Worm (Caenorhabditis elegans) whole organism, young adult: ENCODE data around the gene nhr-167.

ENCODE experiments used
- B0261.1 ChIP-seq: sonication (generic microtip); optimal IDR thresholded peaks from 2 replicates; lab custom pipeline; 2016; ENCODE audit warnings: mild to moderate bottlenecking, missing genetic modification characterization, moderate library complexity, missing compliant biosample characterization
- B0336.3 ChIP-seq: fragments of 200-800 bp; sonication (Bioruptor generic); IDR thresholded peaks from 2 replicates; pipeline ENCODE4 v1.3.6; 2022; ENCODE audit warnings: missing genetic modification characterization, missing compliant biosample characterization
- F23B12.7 ChIP-seq: sonication (generic microtip); optimal IDR thresholded peaks from 2 replicates; lab custom pipeline; 2017; ENCODE audit warnings: missing genetic modification characterization, mild to moderate bottlenecking, missing compliant biosample characterization, antibody characterized with exemption, moderate library complexity; ENCODE audit not compliant: insufficient read depth
- F37B4.10 ChIP-seq: fragments of 200-800 bp; sonication (Bioruptor generic); IDR thresholded peaks from 2 replicates; pipeline ENCODE4 v1.3.6; 2022; ENCODE audit warnings: missing genetic modification characterization, missing compliant biosample characterization
- F57C9.4 ChIP-seq: sonication (generic microtip); optimal IDR thresholded peaks from 2 replicates; lab custom pipeline; 2017; ENCODE audit warnings: mild to moderate bottlenecking, missing genetic modification characterization, missing compliant biosample characterization
- K11D2.4 ChIP-seq: fragments of 200-800 bp; sonication (Bioruptor generic); IDR thresholded peaks from 2 replicates; pipeline ENCODE4 v1.3.6; 2022; ENCODE audit warnings: missing genetic modification reagents, missing genetic modification characterization, missing compliant biosample characterization
- T26A5.8 ChIP-seq: sonication (generic microtip); optimal IDR thresholded peaks from 2 replicates; lab custom pipeline; 2016; ENCODE audit warnings: missing genetic modification characterization, missing compliant biosample characterization
- Y53G8AR.9 ChIP-seq: fragments of 200-800 bp; sonication (Bioruptor generic); conservative IDR thresholded peaks from 2 replicates; pipeline ENCODE4 v1.3.6; 2022; ENCODE audit warnings: missing genetic modification reagents, missing genetic modification characterization, missing compliant biosample characterization
- Y56A3A.18 ChIP-seq: fragments of 200-800 bp; sonication (Bioruptor generic); IDR thresholded peaks from 2 replicates; pipeline ENCODE4 v1.3.6; 2022; ENCODE audit warnings: missing genetic modification reagents, missing genetic modification characterization, missing compliant biosample characterization
- ama-1 ChIP-seq, 3 experiments: fragments of 150-350 bp in 1 of 3; sonication (generic microtip) in 2 of 3; optimal IDR thresholded peaks; 2 replicates each; lab custom pipeline; 2014 to 2018; ENCODE audit warnings: missing biosample characterization in 2 of 3, missing genetic modification characterization in 2 of 3, missing genetic modification reagents in 2 of 3
- attf-3 ChIP-seq: fragments of 200-800 bp; sonication (Bioruptor generic); conservative IDR thresholded peaks from 2 replicates; pipeline ENCODE4 v1.3.6; 2022; ENCODE audit warnings: missing genetic modification reagents, missing genetic modification characterization, missing compliant biosample characterization
- cebp-1 ChIP-seq, 2 experiments: fragments of 200-800 bp in 1 of 2; sonication (Bioruptor generic) in 1 of 2; sonication (generic microtip) in 1 of 2; IDR thresholded peaks in 1 of 2; optimal IDR thresholded peaks in 1 of 2; 2 replicates each; pipeline versions ENCODE4 v1.3.6 to Lab custom; 2017 to 2022; ENCODE audit warnings: missing compliant biosample characterization in 2 of 2, missing genetic modification characterization in 2 of 2, mild to moderate bottlenecking in 1 of 2, missing genetic modification reagents in 1 of 2, moderate library complexity in 1 of 2
- ceh-100 ChIP-seq: fragments of 200-800 bp; sonication (Bioruptor generic); IDR thresholded peaks from 2 replicates; pipeline ENCODE4 v1.3.6; 2022; ENCODE audit warnings: missing genetic modification reagents, missing genetic modification characterization, missing compliant biosample characterization
- ceh-40 ChIP-seq: fragments of 200-800 bp; sonication (Bioruptor generic); IDR thresholded peaks from 2 replicates; pipeline ENCODE4 v1.3.6; 2022; ENCODE audit warnings: missing genetic modification characterization, missing compliant biosample characterization
- ceh-58 ChIP-seq: fragments of 200-800 bp; sonication (Bioruptor generic); IDR thresholded peaks from 2 replicates; pipeline ENCODE4 v1.3.6; 2022; ENCODE audit warnings: missing genetic modification characterization, missing compliant biosample characterization
- ceh-91 ChIP-seq: fragments of 200-800 bp; sonication (Bioruptor generic); IDR thresholded peaks from 2 replicates; pipeline ENCODE4 v1.3.6; 2022; ENCODE audit warnings: missing genetic modification reagents, missing genetic modification characterization, missing compliant biosample characterization
- chd-7 ChIP-seq: sonication (generic microtip); optimal IDR thresholded peaks from 2 replicates; lab custom pipeline; 2016; ENCODE audit warnings: mild to moderate bottlenecking, missing genetic modification characterization, moderate library complexity, missing compliant biosample characterization
- dox-1 ChIP-seq: fragments of 200-800 bp; sonication (Bioruptor generic); IDR thresholded peaks from 2 replicates; pipeline ENCODE4 v1.3.6; 2022; ENCODE audit warnings: missing genetic modification reagents, missing genetic modification characterization, missing compliant biosample characterization
- gei-17 ChIP-seq: fragments of 200-800 bp; sonication (Bioruptor generic); optimal IDR thresholded peaks from 2 replicates; lab custom pipeline; 2018; ENCODE audit warnings: mild to moderate bottlenecking, missing genetic modification characterization, missing compliant biosample characterization
- let-607 ChIP-seq, 2 experiments: fragments of 200-800 bp in 1 of 2; sonication (Bioruptor generic) in 1 of 2; sonication (generic microtip) in 1 of 2; optimal IDR thresholded peaks; 2 replicates each; lab custom pipeline; 2016 to 2018; ENCODE audit warnings: mild to moderate bottlenecking in 2 of 2, missing compliant biosample characterization in 2 of 2, missing genetic modification characterization in 2 of 2, moderate library complexity in 2 of 2, missing genotype in 1 of 2
- lin-40 ChIP-seq: sonication (generic microtip); optimal IDR thresholded peaks from 2 replicates; lab custom pipeline; 2016; ENCODE audit warnings: missing genetic modification characterization, mild to moderate bottlenecking, missing compliant biosample characterization, missing genotype, missing genetic modification reagents
- lsy-27 ChIP-seq: sonication (generic microtip); optimal IDR thresholded peaks from 2 replicates; lab custom pipeline; 2017; ENCODE audit warnings: missing genetic modification characterization, mild to moderate bottlenecking, missing compliant biosample characterization, antibody characterized with exemption, missing genotype, borderline replicate concordance; ENCODE audit not compliant: insufficient read depth
- nfyb-1 ChIP-seq: fragments of 200-800 bp; sonication (Bioruptor generic); IDR thresholded peaks from 2 replicates; pipeline ENCODE4 v1.3.6; 2022; ENCODE audit warnings: missing genetic modification reagents, missing genetic modification characterization, missing compliant biosample characterization
- nhr-80 ChIP-seq: sonication (generic microtip); optimal IDR thresholded peaks from 2 replicates; lab custom pipeline; 2016; ENCODE audit warnings: missing genetic modification characterization, missing compliant biosample characterization
- pbrm-1 ChIP-seq: fragments of 200-800 bp; sonication (Bioruptor generic); IDR thresholded peaks from 2 replicates; pipeline ENCODE4 v1.3.6; 2022; ENCODE audit warnings: missing genetic modification reagents, missing genetic modification characterization, missing compliant biosample characterization
- rcor-1 ChIP-seq: fragments of 200-800 bp; sonication (Bioruptor generic); IDR thresholded peaks from 2 replicates; pipeline ENCODE4 v1.3.6; 2022; ENCODE audit warnings: missing genetic modification reagents, missing genetic modification characterization, missing compliant biosample characterization
- repo-1 ChIP-seq: sonication (generic microtip); optimal IDR thresholded peaks from 2 replicates; lab custom pipeline; 2017; ENCODE audit warnings: mild to moderate bottlenecking, missing genetic modification characterization, missing compliant biosample characterization
- tbp1 ChIP-seq: fragments of 200-800 bp; sonication (Bioruptor generic); optimal IDR thresholded peaks from 2 replicates; lab custom pipeline; 2018; ENCODE audit warnings: mild to moderate bottlenecking, missing genetic modification characterization, missing compliant biosample characterization
- unc-130 ChIP-seq: sonication (generic microtip); optimal IDR thresholded peaks from 2 replicates; lab custom pipeline; 2016; ENCODE audit warnings: missing genetic modification reagents, missing genetic modification characterization, missing compliant biosample characterization
- ztf-22 ChIP-seq: fragments of 200-800 bp; sonication (Bioruptor generic); optimal IDR thresholded peaks from 2 replicates; lab custom pipeline; 2018; ENCODE audit warnings: mild to moderate bottlenecking, missing genetic modification characterization, moderate library complexity, missing compliant biosample characterization
- ztf-26 ChIP-seq: sonication (generic microtip); optimal IDR thresholded peaks from 2 replicates; lab custom pipeline; 2017; ENCODE audit warnings: missing genetic modification characterization, missing compliant biosample characterization

The nhr-167 gene

ce11 chrX:11968024-11968598, 13.8 kb downstream of the nhr-167 start:
- peak; percentile 13; the same call in 1 of the 2 replicates for TF ChIP-seq B0336.3 (GFP tag; lab: Robert Waterston, UW)
- TF ChIP-seq Y56A3A.18 (GFP tag; lab: Robert Waterston, UW): peak; percentile 56
- TF ChIP-seq repo-1 (tag; lab: Kevin White, UChicago): peak; percentile 2
- peak; percentile 46 for TF ChIP-seq ztf-26 (tag; lab: Kevin White, UChicago)
- no peak for TF ChIP-seq F57C9.4
- no peak for TF ChIP-seq ceh-58 (GFP tag; lab: Robert Waterston, UW)
- TF ChIP-seq K11D2.4: 0 out of 2 replicates have a peak, but pooled peaks have one; percentile 24
- TF ChIP-seq chd-7 (tag; lab: Kevin White, UChicago): no peak
- 0 out of 2 replicates have a peak, but pooled peaks have one; percentile 16 for TF ChIP-seq nfyb-1 (GFP tag; lab: Robert Waterston, UW)
- peak; percentile 7; the same call in 1 of the 2 replicates for TF ChIP-seq rcor-1 (GFP tag; lab: Robert Waterston, UW)
- TF ChIP-seq B0261.1 (tag; lab: Kevin White, UChicago): peak; percentile 2
- no peak for TF ChIP-seq F23B12.7 (tag; lab: Kevin White, UChicago)
- peak; percentile 52; the same call in 1 of the 2 replicates for TF ChIP-seq Y53G8AR.9 (GFP tag; lab: Robert Waterston, UW)
- peak; percentile 12; the same call in 1 of the 2 replicates for TF ChIP-seq ceh-100 (GFP tag; lab: Robert Waterston, UW)
- peak; percentile 11 for TF ChIP-seq T26A5.8 (tag; lab: Kevin White, UChicago)
- no peak for TF ChIP-seq lin-40 (tag; lab: Kevin White, UChicago)
- peak; percentile 59 for TF ChIP-seq nhr-80
- no peak for TF ChIP-seq cebp-1 (GFP tag; IDR thresholded peaks at IDR 0.05; lab: Robert Waterston, UW)
- TF ChIP-seq cebp-1 (tag; optimal IDR thresholded peaks at IDR 0.05; lab: Kevin White, UChicago): peak; percentile 30
- TF ChIP-seq unc-130 (GFP tag; lab: Kevin White, UChicago): no peak
- TF ChIP-seq, all 124 proteins: peak for 13

ce11 chrX:11967034-11967433, 14.9 kb downstream of the nhr-167 start:
- TF ChIP-seq gei-17 (GFP tag; lab: Kevin White, UChicago): no peak
- no peak for TF ChIP-seq T26A5.8 (tag; lab: Kevin White, UChicago)
- TF ChIP-seq ztf-22 (GFP tag; lab: Kevin White, UChicago): no peak
- TF ChIP-seq let-607 (tag; optimal IDR thresholded peaks at IDR 0.05; lab: Kevin White, UChicago): no peak
- TF ChIP-seq pbrm-1 (GFP tag; lab: Robert Waterston, UW): no peak
- TF ChIP-seq attf-3 (GFP tag; lab: Robert Waterston, UW): no peak
- TF ChIP-seq ceh-40 (GFP tag; lab: Robert Waterston, UW): no peak
- TF ChIP-seq lsy-27 (tag; lab: Kevin White, UChicago): no peak
- no peak for TF ChIP-seq ceh-91

ce11 chrX:11965663-11966304, 16.1 kb downstream of the nhr-167 start, which contains the start of gene sams-1:
Gene sams-1 (plus strand): TSS chrX:11965962.
- TF ChIP-seq tbp1 (no peak), nhr-80 (peak; percentile 8), dox-1 (GFP tag; lab: Robert Waterston, UW) (0 out of 2 replicates have a peak, but pooled peaks have one; percentile 6), F37B4.10 (GFP tag; lab: Robert Waterston, UW) (no peak), ama-1 (optimal IDR thresholded peaks at IDR 0.05; lab: Kevin White, UChicago) (peak; percentile 77), ama-1 (GFP tag; optimal IDR thresholded peaks at IDR 0.05; lab: Kevin White, UChicago) (no peak)
